Worm (Caenorhabditis elegans): ENCODE data around the gene K05F1.6.

ce11 chrII:5754168-5754567 lies 28.2 kb upstream of the K05F1.6 start, which contains the start of gene F10C1.8:
- TF ChIP-seq egl-27 (tag; optimal IDR thresholded peaks at IDR 0.05) (no peak), skn-1 (tag; optimal IDR thresholded peaks at IDR 0.05) (no peak), nhr-237 (tag; optimal IDR thresholded peaks at IDR 0.05) (no peak), aly-2 (tag; optimal IDR thresholded peaks at IDR 0.05) (no peak), ama-1 (optimal IDR thresholded peaks at IDR 0.05) (no peak)
